Worm (Caenorhabditis elegans): ENCODE measurements around the gene dnj-18.

dnj-18 gene

ce11 chrIII:4688356-4688755 lies 9.6 kb upstream of the dnj-18 start, which contains the start of gene tag-243:
tag-243 (minus strand) TSS chrIII:4688456.
- TF ChIP-seq hmg-1.2 (GFP tag; IDR thresholded peaks at IDR 0.05) (peak; percentile 64), snpc-4 (GFP tag; optimal IDR thresholded peaks at IDR 0.05) (no peak), snpc-4 (tag; optimal IDR thresholded peaks at IDR 0.05) (no peak), lin-54 (GFP tag; optimal IDR thresholded peaks at IDR 0.05) (no peak), akir-1 (GFP tag; optimal IDR thresholded peaks at IDR 0.05) (no peak), aptf-2 (GFP tag; conservative IDR thresholded peaks at IDR 0.05) (no peak), ceh-40 (GFP tag; IDR thresholded peaks at IDR 0.05) (no peak)

- TF ChIP-seq nhr-80 (tag; optimal IDR thresholded peaks at IDR 0.05) (peak; percentile 51), dpl-1 (GFP tag; optimal IDR thresholded peaks at IDR 0.05) (no peak), snpc-1.1 (tag; optimal IDR thresholded peaks at IDR 0.05; ENCODE audit: insufficient read depth) (no peak)
Measured at ce11 chrIII:4688965-4689364, 9.0 kb upstream of the dnj-18 start, which contains the start of gene ppat-1. ppat-1 (plus strand) TSS chrIII:4689280.

ce11 chrIII:4689595-4689994 lies 8.3 kb upstream of the dnj-18 start:
- TF ChIP-seq ztf-25 (GFP tag; IDR thresholded peaks at IDR 0.05) = peak; percentile 88; the same call in 1 of the 2 replicates
- TF ChIP-seq attf-5 (GFP tag; optimal IDR thresholded peaks at IDR 0.05) = peak; percentile 81
- TF ChIP-seq T07F8.4 (tag; optimal IDR thresholded peaks at IDR 0.05) = peak; percentile 87
- TF ChIP-seq egl-18 (GFP tag; IDR thresholded peaks at IDR 0.05) = 0 out of 2 replicates have a peak, but pooled peaks have one; percentile 34
- TF ChIP-seq dox-1 (GFP tag; IDR thresholded peaks at IDR 0.05) = peak; percentile 87
- peak; percentile 91 for TF ChIP-seq mes-4 (tag; optimal IDR thresholded peaks at IDR 0.05)
- no peak for TF ChIP-seq F55B11.4 (tag; optimal IDR thresholded peaks at IDR 0.05; ENCODE audit: borderline replicate concordance, insufficient read depth)
- peak; percentile 90 for TF ChIP-seq aptf-3 (GFP tag; IDR thresholded peaks at IDR 0.05)
- TF ChIP-seq unc-62 (GFP tag; optimal IDR thresholded peaks at IDR 0.05) = peak; percentile 26
- peak; percentile 88 for TF ChIP-seq hlh-12 (tag; optimal IDR thresholded peaks at IDR 0.05)
- peak; percentile 98 for TF ChIP-seq nhr-90 (tag; optimal IDR thresholded peaks at IDR 0.05)
- 0 out of 2 replicates have a peak, but pooled peaks have one; percentile 28 for TF ChIP-seq ceh-100 (GFP tag; IDR thresholded peaks at IDR 0.05)
- TF ChIP-seq ama-1 (optimal IDR thresholded peaks at IDR 0.05) = no peak
- peak; percentile 87 to 95 for TF ChIP-seq ama-1 (GFP tag; optimal IDR thresholded peaks at IDR 0.05)
- TF ChIP-seq attf-3 (GFP tag; conservative IDR thresholded peaks at IDR 0.05) = 0 out of 2 replicates have a peak, but pooled peaks have one; percentile 26
- 0 out of 2 replicates have a peak, but pooled peaks have one; percentile 44 for TF ChIP-seq Y79H2A.3 (GFP tag; conservative IDR thresholded peaks at IDR 0.05)
- peak; percentile 40 for TF ChIP-seq efl-1 (GFP tag; optimal IDR thresholded peaks at IDR 0.05)
- peak; percentile 89 for TF ChIP-seq ztf-18 (tag; optimal IDR thresholded peaks at IDR 0.05)
- TF ChIP-seq K11D2.4 (GFP tag; IDR thresholded peaks at IDR 0.05) = peak; percentile 65; the same call in 1 of the 2 replicates
- peak; percentile 74; the same call in 1 of the 2 replicates for TF ChIP-seq let-526 (GFP tag; IDR thresholded peaks at IDR 0.05)
- no peak for TF ChIP-seq ztf-6 (GFP tag; IDR thresholded peaks at IDR 0.05)
- TF ChIP-seq ztf-28 (GFP tag; IDR thresholded peaks at IDR 0.05) = peak; percentile 91
- no peak for TF ChIP-seq mcd-1 (GFP tag; IDR thresholded peaks at IDR 0.05)
- TF ChIP-seq bed-1 (GFP tag; IDR thresholded peaks at IDR 0.05) = no peak
- peak; percentile 59; the same call in 1 of the 2 replicates for TF ChIP-seq hsf-1 (GFP tag; IDR thresholded peaks at IDR 0.05)
- TF ChIP-seq him-1 (tag; optimal IDR thresholded peaks at IDR 0.05) = peak; percentile 88
- peak; percentile 88 for TF ChIP-seq ceh-27 (GFP tag; optimal IDR thresholded peaks at IDR 0.05)
- TF ChIP-seq F37B4.10 (GFP tag; IDR thresholded peaks at IDR 0.05) = 0 out of 2 replicates have a peak, but pooled peaks have one; percentile 71
- TF ChIP-seq akir-1 (GFP tag; optimal IDR thresholded peaks at IDR 0.05) = peak; percentile 44
- TF ChIP-seq cebp-2 (GFP tag; IDR thresholded peaks at IDR 0.05) = peak; percentile 96
- TF ChIP-seq sea-2 (GFP tag; IDR thresholded peaks at IDR 0.05) = no peak
- peak; percentile 64 for TF ChIP-seq ceh-79 (tag; optimal IDR thresholded peaks at IDR 0.05)
- TF ChIP-seq lin-40 (tag; optimal IDR thresholded peaks at IDR 0.05) = no peak
- TF ChIP-seq sptf-2 (GFP tag; optimal IDR thresholded peaks at IDR 0.05) = peak; percentile 87
- TF ChIP-seq ztf-26 (tag; optimal IDR thresholded peaks at IDR 0.05) = peak; percentile 4
- TF ChIP-seq ets-4 (GFP tag; optimal IDR thresholded peaks at IDR 0.05) = peak; percentile 77
- peak; percentile 85 for TF ChIP-seq ZK185.1 (tag; optimal IDR thresholded peaks at IDR 0.05; ENCODE audit: poor library complexity, severe bottlenecking)

Measured in whole organism, young adult.